Worm (Caenorhabditis elegans) whole organism, young adult: ENCODE results near the gene tomm-70.
A peak's percentile ranks its signal among the peaks of the same experiment; 100 is the strongest.

Source experiments
- B0261.1 ChIP-seq: sonication (generic microtip); optimal IDR thresholded peaks from 2 replicates; lab custom pipeline; 2016; ENCODE audit warnings: mild to moderate bottlenecking, missing genetic modification characterization, moderate library complexity, missing compliant biosample characterization
- B0336.3 ChIP-seq: fragments of 200-800 bp; sonication (Bioruptor generic); IDR thresholded peaks from 2 replicates; pipeline ENCODE4 v1.3.6; 2022; ENCODE audit warnings: missing genetic modification characterization, missing compliant biosample characterization
- F37B4.10 ChIP-seq: fragments of 200-800 bp; sonication (Bioruptor generic); IDR thresholded peaks from 2 replicates; pipeline ENCODE4 v1.3.6; 2022; ENCODE audit warnings: missing genetic modification characterization, missing compliant biosample characterization
- F39B2.1 ChIP-seq: fragments of 200-800 bp; sonication (Bioruptor generic); IDR thresholded peaks from 2 replicates; pipeline ENCODE4 v1.3.6; 2022; ENCODE audit warnings: missing genetic modification reagents, missing genetic modification characterization, missing compliant biosample characterization
- F52B5.7 ChIP-seq: sonication (generic microtip); optimal IDR thresholded peaks from 2 replicates; lab custom pipeline; 2016; ENCODE audit warnings: mild to moderate bottlenecking, missing genetic modification characterization, missing compliant biosample characterization
- F55B11.4 ChIP-seq: sonication (generic microtip); optimal IDR thresholded peaks from 2 replicates; lab custom pipeline; 2016; ENCODE audit warnings: missing compliant biosample characterization, missing genetic modification characterization, borderline replicate concordance; ENCODE audit not compliant: insufficient read depth
- F57A8.1 ChIP-seq: fragments of 200-800 bp; sonication (Bioruptor generic); optimal IDR thresholded peaks from 2 replicates; lab custom pipeline; 2018; ENCODE audit warnings: mild to moderate bottlenecking, missing genetic modification characterization, moderate library complexity, missing compliant biosample characterization
- F57C9.4 ChIP-seq: sonication (generic microtip); optimal IDR thresholded peaks from 2 replicates; lab custom pipeline; 2017; ENCODE audit warnings: mild to moderate bottlenecking, missing genetic modification characterization, missing compliant biosample characterization
- K12H6.12 ChIP-seq: fragments of 200-800 bp; sonication (Bioruptor generic); optimal IDR thresholded peaks from 2 replicates; lab custom pipeline; 2018; ENCODE audit warnings: mild to moderate bottlenecking, missing genetic modification characterization, missing compliant biosample characterization
- T07F8.4 ChIP-seq: sonication (generic microtip); optimal IDR thresholded peaks from 2 replicates; lab custom pipeline; 2016; ENCODE audit warnings: mild to moderate bottlenecking, missing genetic modification characterization, moderate library complexity, missing compliant biosample characterization
- T26A5.8 ChIP-seq: sonication (generic microtip); optimal IDR thresholded peaks from 2 replicates; lab custom pipeline; 2016; ENCODE audit warnings: missing genetic modification characterization, missing compliant biosample characterization
- Y95B8A.8 ChIP-seq: fragments of 200-800 bp; sonication (Bioruptor generic); IDR thresholded peaks from 2 replicates; pipeline ENCODE4 v1.3.6; 2022; ENCODE audit warnings: missing genetic modification reagents, missing genetic modification characterization, missing compliant biosample characterization
- aptf-2 ChIP-seq: fragments of 200-800 bp; sonication (Bioruptor generic); conservative IDR thresholded peaks from 2 replicates; pipeline ENCODE4 v1.3.6; 2022; ENCODE audit warnings: missing genetic modification reagents, missing genetic modification characterization, missing compliant biosample characterization
- attf-3 ChIP-seq: fragments of 200-800 bp; sonication (Bioruptor generic); conservative IDR thresholded peaks from 2 replicates; pipeline ENCODE4 v1.3.6; 2022; ENCODE audit warnings: missing genetic modification reagents, missing genetic modification characterization, missing compliant biosample characterization
- bed-2 ChIP-seq: fragments of 200-800 bp; sonication (Bioruptor generic); IDR thresholded peaks from 2 replicates; pipeline ENCODE4 v1.3.6; 2022; ENCODE audit warnings: missing genetic modification reagents, missing genetic modification characterization, missing compliant biosample characterization
- cebp-2 ChIP-seq: fragments of 200-800 bp; sonication (Bioruptor generic); IDR thresholded peaks from 2 replicates; pipeline ENCODE4 v1.3.6; 2022; ENCODE audit warnings: missing genetic modification characterization, missing compliant biosample characterization
- ceh-100 ChIP-seq: fragments of 200-800 bp; sonication (Bioruptor generic); IDR thresholded peaks from 2 replicates; pipeline ENCODE4 v1.3.6; 2022; ENCODE audit warnings: missing genetic modification reagents, missing genetic modification characterization, missing compliant biosample characterization
- chd-7 ChIP-seq: sonication (generic microtip); optimal IDR thresholded peaks from 2 replicates; lab custom pipeline; 2016; ENCODE audit warnings: mild to moderate bottlenecking, missing genetic modification characterization, moderate library complexity, missing compliant biosample characterization
- die-1 ChIP-seq: sonication (generic microtip); optimal IDR thresholded peaks from 2 replicates; lab custom pipeline; 2016; ENCODE audit warnings: missing genotype, mild to moderate bottlenecking, missing genetic modification characterization, missing compliant biosample characterization
- dpff-1 ChIP-seq: sonication (generic microtip); optimal IDR thresholded peaks from 2 replicates; lab custom pipeline; 2017; ENCODE audit warnings: mild to moderate bottlenecking, missing genetic modification characterization, missing compliant biosample characterization
- egl-18 ChIP-seq: fragments of 200-800 bp; sonication (Bioruptor generic); IDR thresholded peaks from 2 replicates; pipeline ENCODE4 v1.3.6; 2022; ENCODE audit warnings: missing genetic modification reagents, missing genetic modification characterization, missing compliant biosample characterization
- ekl-4 ChIP-seq: fragments of 200-800 bp; sonication (Bioruptor generic); IDR thresholded peaks from 2 replicates; pipeline ENCODE4 v1.3.6; 2022; ENCODE audit warnings: missing genetic modification reagents, missing genetic modification characterization, missing compliant biosample characterization
- him-1 ChIP-seq: sonication (generic microtip); optimal IDR thresholded peaks from 2 replicates; lab custom pipeline; 2016; ENCODE audit warnings: missing genotype, missing genetic modification reagents, missing genetic modification characterization, missing compliant biosample characterization
- hlh-26 ChIP-seq: fragments of 200-800 bp; sonication (Bioruptor generic); conservative IDR thresholded peaks from 2 replicates; pipeline ENCODE4 v1.3.6; 2022; ENCODE audit warnings: missing genetic modification reagents, missing genetic modification characterization, missing compliant biosample characterization
- hrde-1 ChIP-seq: sonication (generic microtip); optimal IDR thresholded peaks from 2 replicates; lab custom pipeline; 2016; ENCODE audit warnings: missing genetic modification characterization, mild to moderate bottlenecking, missing compliant biosample characterization, moderate library complexity, missing genotype, missing genetic modification reagents, borderline replicate concordance
- lsl-1 ChIP-seq: fragments of 200-800 bp; sonication (Bioruptor generic); optimal IDR thresholded peaks from 2 replicates; lab custom pipeline; 2018; ENCODE audit warnings: mild to moderate bottlenecking, missing genetic modification characterization, moderate library complexity, missing compliant biosample characterization
- lsy-27 ChIP-seq: sonication (generic microtip); optimal IDR thresholded peaks from 2 replicates; lab custom pipeline; 2017; ENCODE audit warnings: missing genetic modification characterization, mild to moderate bottlenecking, missing compliant biosample characterization, antibody characterized with exemption, missing genotype, borderline replicate concordance; ENCODE audit not compliant: insufficient read depth
- madf-6 ChIP-seq: fragments of 200-800 bp; sonication (Bioruptor generic); IDR thresholded peaks from 2 replicates; pipeline ENCODE4 v1.3.6; 2022; ENCODE audit warnings: missing genetic modification reagents, missing genetic modification characterization, missing compliant biosample characterization
- madf-8 ChIP-seq: fragments of 200-800 bp; sonication (Bioruptor generic); conservative IDR thresholded peaks from 2 replicates; pipeline ENCODE4 v1.3.6; 2022; ENCODE audit warnings: missing genetic modification reagents, missing genetic modification characterization, missing compliant biosample characterization
- nfya-1 ChIP-seq: sonication (generic microtip); optimal IDR thresholded peaks from 2 replicates; lab custom pipeline; 2017; ENCODE audit warnings: antibody characterized with exemption, missing compliant biosample characterization, missing genetic modification characterization, borderline replicate concordance; ENCODE audit not compliant: insufficient read depth
- nfya-2 ChIP-seq: fragments of 200-800 bp; sonication (Bioruptor generic); IDR thresholded peaks from 2 replicates; pipeline ENCODE4 v1.3.6; 2022; ENCODE audit warnings: missing genetic modification reagents, missing genetic modification characterization, missing compliant biosample characterization
- nfyb-1 ChIP-seq: fragments of 200-800 bp; sonication (Bioruptor generic); IDR thresholded peaks from 2 replicates; pipeline ENCODE4 v1.3.6; 2022; ENCODE audit warnings: missing genetic modification reagents, missing genetic modification characterization, missing compliant biosample characterization
- nhr-120 ChIP-seq: fragments of 200-800 bp; sonication (Bioruptor generic); IDR thresholded peaks from 2 replicates; pipeline ENCODE4 v1.3.6; 2022; ENCODE audit warnings: missing genetic modification characterization, missing compliant biosample characterization
- nhr-27 ChIP-seq: fragments of 200-800 bp; sonication (Bioruptor generic); optimal IDR thresholded peaks from 2 replicates; lab custom pipeline; 2018; ENCODE audit warnings: mild to moderate bottlenecking, missing genetic modification characterization, moderate library complexity, missing compliant biosample characterization
- repo-1 ChIP-seq: sonication (generic microtip); optimal IDR thresholded peaks from 2 replicates; lab custom pipeline; 2017; ENCODE audit warnings: mild to moderate bottlenecking, missing genetic modification characterization, missing compliant biosample characterization
- snpc-3.4 ChIP-seq: sonication (generic microtip); optimal IDR thresholded peaks from 2 replicates; lab custom pipeline; 2017; ENCODE audit warnings: missing genetic modification characterization, mild to moderate bottlenecking, missing compliant biosample characterization, antibody characterized with exemption, moderate library complexity, missing genotype, missing genetic modification reagents
- snpc-4 ChIP-seq, 5 experiments: fragments of 150-350 bp in 1 of 5; sonication (generic microtip) in 4 of 5; optimal IDR thresholded peaks; 2 replicates each; lab custom pipeline; 2014 to 2018; ENCODE audit warnings: missing genetic modification characterization in 5 of 5, missing biosample characterization in 3 of 5, antibody characterized with exemption in 2 of 5, mild to moderate bottlenecking in 2 of 5, missing compliant biosample characterization in 2 of 5, missing genotype in 2 of 5, moderate library complexity in 2 of 5, missing genetic modification reagents in 1 of 5
- somi-1 ChIP-seq: fragments of 200-800 bp; sonication (Bioruptor generic); optimal IDR thresholded peaks from 2 replicates; lab custom pipeline; 2018; ENCODE audit warnings: mild to moderate bottlenecking, missing genetic modification characterization, missing compliant biosample characterization
- sptf-2 ChIP-seq: fragments of 200-800 bp; sonication (Bioruptor generic); optimal IDR thresholded peaks from 2 replicates; lab custom pipeline; 2018; ENCODE audit warnings: mild to moderate bottlenecking, missing genetic modification characterization, missing compliant biosample characterization
- tbp1 ChIP-seq: fragments of 200-800 bp; sonication (Bioruptor generic); optimal IDR thresholded peaks from 2 replicates; lab custom pipeline; 2018; ENCODE audit warnings: mild to moderate bottlenecking, missing genetic modification characterization, missing compliant biosample characterization
- tbx-9 ChIP-seq: sonication (generic microtip); optimal IDR thresholded peaks from 2 replicates; lab custom pipeline; 2016; ENCODE audit warnings: borderline replicate concordance, missing genetic modification characterization, inconsistent platforms, missing compliant biosample characterization
- unc-130 ChIP-seq: sonication (generic microtip); optimal IDR thresholded peaks from 2 replicates; lab custom pipeline; 2016; ENCODE audit warnings: missing genetic modification reagents, missing genetic modification characterization, missing compliant biosample characterization
- unc-62 ChIP-seq: fragments of 150-350 bp; optimal IDR thresholded peaks from 2 replicates; lab custom pipeline; 2014; ENCODE audit warnings: missing biosample characterization, missing genetic modification reagents, missing genetic modification characterization
- zfh-2 ChIP-seq: fragments of 200-800 bp; sonication (Bioruptor generic); conservative IDR thresholded peaks from 2 replicates; pipeline ENCODE4 v1.3.6; 2022; ENCODE audit warnings: missing genetic modification reagents, missing genetic modification characterization, missing compliant biosample characterization
- ztf-22 ChIP-seq: fragments of 200-800 bp; sonication (Bioruptor generic); optimal IDR thresholded peaks from 2 replicates; lab custom pipeline; 2018; ENCODE audit warnings: mild to moderate bottlenecking, missing genetic modification characterization, moderate library complexity, missing compliant biosample characterization
- ztf-25 ChIP-seq: fragments of 200-800 bp; sonication (Bioruptor generic); IDR thresholded peaks from 2 replicates; pipeline ENCODE4 v1.3.6; 2022; ENCODE audit warnings: missing genetic modification reagents, missing genetic modification characterization, missing compliant biosample characterization

Gene tomm-70

ce11 chrIII:8799964-8800795 is 45.6 kb upstream of the tomm-70 start, which contains the start of gene F54F2.6 (continued):
- 0 out of 2 replicates have a peak, but pooled peaks have one; percentile 8 for TF ChIP-seq egl-18 (GFP tag; lab: Robert Waterston, UW)
- TF ChIP-seq lsl-1 (GFP tag; lab: Kevin White, UChicago), result no peak
- peak; percentile 97 for TF ChIP-seq K12H6.12 (tag; lab: Kevin White, UChicago)
- no peak for TF ChIP-seq F57A8.1 (GFP tag; lab: Kevin White, UChicago)
- TF ChIP-seq F52B5.7 (tag; lab: Kevin White, UChicago), result no peak
- TF ChIP-seq T07F8.4 (tag; lab: Kevin White, UChicago), result no peak
- TF ChIP-seq ztf-25 (GFP tag; lab: Robert Waterston, UW), result no peak
- no peak for TF ChIP-seq snpc-4 (GFP tag; optimal IDR thresholded peaks at IDR 0.05; lab: Kevin White, UChicago)
- TF ChIP-seq snpc-4 (tag; optimal IDR thresholded peaks at IDR 0.05; lab: Kevin White, UChicago), result peak in 2 of 4 experiments; percentile 50
- TF ChIP-seq F57C9.4 (tag; lab: Kevin White, UChicago), result no peak
- peak; percentile 82 for TF ChIP-seq chd-7 (tag; lab: Kevin White, UChicago)
- peak; percentile 99 for TF ChIP-seq zfh-2 (GFP tag; lab: Robert Waterston, UW)
- no peak for TF ChIP-seq nhr-120
- no peak for TF ChIP-seq aptf-2 (GFP tag; lab: Robert Waterston, UW)
- TF ChIP-seq tbx-9 (tag; lab: Kevin White, UChicago), result no peak
- 0 out of 2 replicates have a peak, but pooled peaks have one; percentile 12 for TF ChIP-seq ekl-4
- 0 out of 2 replicates have a peak, but pooled peaks have one; percentile 50 for TF ChIP-seq nfyb-1 (GFP tag; lab: Robert Waterston, UW)
- TF ChIP-seq ztf-22 (GFP tag; lab: Kevin White, UChicago), result no peak
- no peak for TF ChIP-seq nhr-27 (tag; lab: Kevin White, UChicago)
- no peak for TF ChIP-seq snpc-3.4 (tag; lab: Kevin White, UChicago)
- peak; percentile 77 for TF ChIP-seq B0336.3 (GFP tag; lab: Robert Waterston, UW)
- TF ChIP-seq unc-130 (GFP tag; lab: Kevin White, UChicago), result no peak
- TF ChIP-seq him-1 (tag; lab: Kevin White, UChicago), result no peak
- no peak for TF ChIP-seq tbp1
- no peak for TF ChIP-seq B0261.1 (tag; lab: Kevin White, UChicago)
- TF ChIP-seq attf-3 (GFP tag; lab: Robert Waterston, UW), result no peak
- peak; percentile 57 for TF ChIP-seq repo-1
- TF ChIP-seq T26A5.8 (tag; lab: Kevin White, UChicago), result no peak
- TF ChIP-seq dpff-1 (tag; lab: Kevin White, UChicago), result peak; percentile 20
- TF ChIP-seq die-1 (tag; lab: Kevin White, UChicago), result no peak
- no peak for TF ChIP-seq nfya-1 (tag; lab: Kevin White, UChicago)
- TF ChIP-seq F55B11.4 (tag; lab: Kevin White, UChicago), result no peak
- TF ChIP-seq nfya-2 (GFP tag; lab: Robert Waterston, UW), result no peak
- TF ChIP-seq F39B2.1 (GFP tag; lab: Robert Waterston, UW), result no peak
- no peak for TF ChIP-seq madf-6 (GFP tag; lab: Robert Waterston, UW)
- TF ChIP-seq cebp-2 (GFP tag; lab: Robert Waterston, UW), result no peak
- no peak for TF ChIP-seq sptf-2 (GFP tag; lab: Kevin White, UChicago)
- no peak for TF ChIP-seq Y95B8A.8 (GFP tag; lab: Robert Waterston, UW)
- no peak for TF ChIP-seq hlh-26 (GFP tag; lab: Robert Waterston, UW)
- TF ChIP-seq somi-1 (GFP tag; lab: Kevin White, UChicago), result peak; percentile 91
- no peak for TF ChIP-seq ceh-100 (GFP tag; lab: Robert Waterston, UW)
- no peak for TF ChIP-seq hrde-1 (tag; lab: Kevin White, UChicago)
- TF ChIP-seq unc-62 (GFP tag; lab: Kevin White, UChicago), result no peak
- 0 out of 2 replicates have a peak, but pooled peaks have one; percentile 9 for TF ChIP-seq F37B4.10 (GFP tag; lab: Robert Waterston, UW)
- no peak for TF ChIP-seq lsy-27 (tag; lab: Kevin White, UChicago)
- no peak for TF ChIP-seq bed-2 (GFP tag; lab: Robert Waterston, UW)
- no peak for TF ChIP-seq madf-8
